Fruit fly (Drosophila melanogaster) whole organism, wandering third instar larva: ENCODE measurements around the gene shps.

Experiments
- CrebA ChIP-seq: fragments of 200-800 bp; sonication (Bioruptor generic); optimal IDR thresholded peaks from 2 replicates; lab custom pipeline; 2016; ENCODE audit warnings: missing biosample characterization, mild to moderate bottlenecking, missing genetic modification characterization, borderline replicate concordance
- HLH106 ChIP-seq: fragments of 200-800 bp; optimal IDR thresholded peaks from 3 replicates; lab custom pipeline; 2019; ENCODE audit warnings: missing biosample characterization, mild to moderate bottlenecking, missing genetic modification characterization, moderate library complexity
- Hnf4 ChIP-seq: fragments of 200-800 bp; sonication (Bioruptor generic); optimal IDR thresholded peaks from 2 replicates; lab custom pipeline; 2016; ENCODE audit warnings: missing biosample characterization, mild to moderate bottlenecking, missing genetic modification characterization
- Hr78 ChIP-seq: fragments of >200 bp; optimal IDR thresholded peaks from 2 replicates; lab custom pipeline; 2017; ENCODE audit warnings: missing biosample characterization, missing genetic modification characterization
- Myc ChIP-seq: fragments of >200 bp; optimal IDR thresholded peaks from 2 replicates; lab custom pipeline; 2017
- brk ChIP-seq: fragments of 200-800 bp; sonication (Bioruptor generic); optimal IDR thresholded peaks from 2 replicates; lab custom pipeline; 2016; ENCODE audit warnings: missing biosample characterization, mild to moderate bottlenecking, missing genetic modification characterization
- dl ChIP-seq, 2 experiments: fragments of 175-275, 200-275 bp in 1 of 2; fragments of 200-275 bp in 1 of 2; sonication (Bioruptor generic); optimal IDR thresholded peaks; lab custom pipeline; 2018; ENCODE audit warnings: mild to moderate bottlenecking in 2 of 2, missing biosample characterization in 2 of 2, missing genetic modification characterization in 2 of 2, moderate library complexity in 2 of 2; ENCODE audit not compliant: partially characterized antibody in 2 of 2, insufficient read depth in 1 of 2
- dsf ChIP-seq: sonication (Bioruptor generic); optimal IDR thresholded peaks from 2 replicates; lab custom pipeline; 2016; ENCODE audit warnings: missing biosample characterization, missing genetic modification characterization, borderline replicate concordance
- fru ChIP-seq: fragments of 200-800 bp; sonication (Bioruptor generic); optimal IDR thresholded peaks from 3 replicates; lab custom pipeline; 2016; ENCODE audit warnings: missing biosample characterization, mild to moderate bottlenecking, missing genetic modification characterization
- h ChIP-seq: fragments of 200-800 bp; sonication (Bioruptor generic); optimal IDR thresholded peaks from 3 replicates; lab custom pipeline; 2016; ENCODE audit warnings: missing biosample characterization, mild to moderate bottlenecking, missing genetic modification characterization
- lola ChIP-seq: fragments of >200 bp; optimal IDR thresholded peaks from 2 replicates; lab custom pipeline; 2017; ENCODE audit warnings: missing biosample characterization, missing genetic modification characterization
- pan ChIP-seq: fragments of >200 bp; optimal IDR thresholded peaks from 2 replicates; lab custom pipeline; 2017
- sage ChIP-seq: fragments of 200-800 bp; sonication (Bioruptor generic); optimal IDR thresholded peaks from 2 replicates; lab custom pipeline; 2016; ENCODE audit warnings: missing biosample characterization, mild to moderate bottlenecking, missing genetic modification characterization
- sv ChIP-seq: fragments of 200-800 bp; sonication (Bioruptor generic); optimal IDR thresholded peaks from 3 replicates; lab custom pipeline; 2016; ENCODE audit warnings: missing biosample characterization, missing genetic modification characterization

DNA sequence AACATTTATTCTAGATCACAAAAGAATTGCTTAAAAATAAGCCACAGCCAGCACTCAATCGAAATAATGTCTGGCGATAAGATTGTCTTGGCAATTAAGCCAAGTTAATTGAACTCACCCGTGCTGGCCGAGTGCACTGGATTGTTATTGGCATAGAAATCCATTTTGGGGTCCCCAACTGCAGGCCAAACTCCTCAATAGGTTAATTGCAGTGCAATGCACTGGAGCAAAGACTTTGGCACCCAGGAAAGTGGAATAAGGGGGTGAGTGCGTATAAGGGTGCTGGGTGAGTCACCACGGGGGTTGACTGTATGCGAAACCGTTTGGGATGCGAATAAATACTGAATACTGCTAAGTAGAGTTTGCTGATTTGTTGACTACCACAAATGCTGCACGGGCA, 16.4 kb upstream of the shps start:
- no peak for TF ChIP-seq sage (GFP tag; lab: Kevin White, UChicago)
- TF ChIP-seq pan (lab: Kevin White, UChicago), result no peak
- TF ChIP-seq sv (GFP tag; lab: Kevin White, UChicago), result no peak
- TF ChIP-seq CrebA, result no peak
- TF ChIP-seq lola, result no peak
- peak; percentile 56 for TF ChIP-seq Hnf4 (GFP tag; lab: Kevin White, UChicago)
- no peak for TF ChIP-seq h (GFP tag; lab: Kevin White, UChicago)
- TF ChIP-seq dsf (GFP tag; lab: Kevin White, UChicago), result no peak
- no peak for TF ChIP-seq Myc (lab: Kevin White, UChicago)
- no peak for TF ChIP-seq brk (GFP tag; lab: Kevin White, UChicago)
- TF ChIP-seq dl (GFP tag; optimal IDR thresholded peaks at IDR 0.05; lab: Kevin White, UChicago; ENCODE audit: insufficient read depth in 1 of 2, partially characterized antibody in 2 of 2), result no peak
- TF ChIP-seq HLH106, result no peak
- TF ChIP-seq fru, result no peak
- no peak for TF ChIP-seq Hr78 (GFP tag; lab: Kevin White, UChicago)
